Worm (Caenorhabditis elegans) whole organism, dauer: ENCODE results near the gene H23N18.5.

Experiments
- unc-62 ChIP-seq: sonication (generic microtip); optimal IDR thresholded peaks from 2 replicates; lab custom pipeline; 2017; ENCODE audit warnings: missing biosample characterization, missing genetic modification reagents, missing genetic modification characterization

Gene H23N18.5

ce11 chrV:4912313-4912712 lies at the start of gene H23N18.5:
Gene H23N18.5, minus strand, starts transcription at chrV:4912381.
- TF ChIP-seq unc-62 (GFP tag; lab: Kevin White, UChicago): no peak

ce11 chrV:4960686-4961085 lies 48.5 kb upstream of the H23N18.5 start:
- no peak for TF ChIP-seq unc-62 (GFP tag; lab: Kevin White, UChicago)

ce11 chrV:4957619-4958018 lies 45.4 kb upstream of the H23N18.5 start:
- TF ChIP-seq unc-62 (GFP tag; lab: Kevin White, UChicago): no peak

DNA sequence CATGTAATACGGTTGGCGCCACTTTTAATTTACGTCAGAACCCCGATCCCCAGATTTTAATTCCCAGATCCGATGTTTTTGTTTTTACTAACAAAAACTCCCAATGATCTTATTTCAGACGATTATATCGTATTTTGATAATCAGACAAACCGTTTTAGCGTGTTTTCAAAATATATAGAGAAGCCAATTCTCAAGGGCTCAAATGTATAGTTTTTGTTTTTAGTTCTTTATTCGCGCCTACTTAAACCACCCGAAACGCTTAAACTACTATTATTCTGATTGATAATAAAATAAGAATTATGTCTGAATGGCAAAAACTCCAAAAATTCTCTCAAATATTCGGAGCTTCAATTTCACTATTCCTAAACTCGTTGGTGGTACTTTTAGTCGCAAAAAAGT lies 44.3 kb upstream of the H23N18.5 start, which contains the start of gene str-208:
str-208 (plus strand) TSS at position 301 of the 400 bp plus-strand sequence.
- no peak for TF ChIP-seq unc-62 (GFP tag; lab: Kevin White, UChicago)

ce11 chrV:4951434-4951833 lies 39.3 kb upstream of the H23N18.5 start, which contains the start of gene str-207:
Gene str-207, plus strand, starts transcription at chrV:4951734.
- no peak for TF ChIP-seq unc-62 (GFP tag; lab: Kevin White, UChicago)

DNA sequence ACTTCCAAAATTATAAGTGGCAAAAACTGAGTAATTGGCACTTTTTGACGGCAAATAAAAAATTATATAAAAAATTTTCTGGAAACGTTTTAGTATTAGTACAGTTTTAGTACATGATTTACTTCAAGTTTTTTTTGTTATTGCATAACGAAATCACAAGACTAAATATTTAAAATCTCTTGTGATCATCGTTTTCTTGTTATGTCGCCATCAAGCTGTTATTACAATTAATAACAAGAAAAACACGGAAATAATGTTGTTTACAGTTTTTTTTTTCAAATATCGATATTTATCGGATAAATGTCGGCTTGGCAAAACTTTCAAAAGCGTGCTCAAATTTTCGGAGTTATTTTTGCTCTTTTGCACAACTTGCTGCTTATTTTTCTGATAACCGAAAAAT lies 36.5 kb upstream of the H23N18.5 start, which contains the start of gene str-209:
str-209 (plus strand) TSS at position 301 of the 400 bp plus-strand sequence.
- no peak for TF ChIP-seq unc-62 (GFP tag; lab: Kevin White, UChicago)

ce11 chrV:4944219-4944618 lies 32.0 kb upstream of the H23N18.5 start, which contains the start of gene str-211:
Gene str-211, minus strand, starts transcription at chrV:4944319.
- no peak for TF ChIP-seq unc-62 (GFP tag; lab: Kevin White, UChicago)

- no peak for TF ChIP-seq unc-62 (GFP tag; lab: Kevin White, UChicago)
Measured at ce11 chrV:4937337-4937736, 25.2 kb upstream of the H23N18.5 start.

DNA sequence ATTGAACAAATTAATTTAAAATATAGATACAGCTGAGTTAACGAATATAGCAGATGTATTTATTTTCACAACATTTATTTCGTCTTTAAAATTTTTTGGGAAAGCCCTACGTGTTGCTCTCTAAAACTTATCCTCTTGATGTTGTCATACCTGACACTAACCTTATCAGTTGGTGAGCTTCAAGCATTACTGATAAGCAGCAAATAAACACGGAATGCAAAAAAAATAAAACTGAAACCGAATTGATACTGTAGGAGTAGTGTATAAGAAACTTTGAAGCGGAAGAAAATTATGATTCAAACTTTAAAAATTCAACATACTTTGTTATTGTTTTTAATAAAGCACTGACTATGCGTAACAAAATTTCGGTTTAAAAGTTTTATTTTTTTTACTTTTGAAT lies 22.9 kb upstream of the H23N18.5 start:
- no peak for TF ChIP-seq unc-62 (GFP tag; lab: Kevin White, UChicago)

DNA sequence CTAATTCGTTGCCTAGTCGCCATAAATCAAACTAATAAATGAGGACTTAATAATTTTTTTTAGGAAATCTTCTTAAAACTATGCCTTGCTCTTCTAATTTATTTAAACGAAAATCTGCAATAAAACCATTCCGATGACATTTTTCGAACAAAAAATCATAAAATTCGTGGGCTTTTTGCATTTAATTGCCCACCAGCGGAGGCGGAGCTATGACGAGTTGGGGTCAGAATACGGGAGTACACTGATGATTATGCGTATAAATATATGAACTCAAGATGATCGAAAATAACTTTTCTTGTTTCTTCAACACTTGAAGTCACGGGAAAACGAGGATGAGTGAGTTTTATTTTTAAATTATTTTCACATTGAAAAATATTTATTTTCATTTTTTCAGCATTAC lies 22.2 kb upstream of the H23N18.5 start, which contains the start of gene catp-2:
catp-2 (plus strand) TSS at position 301 of the 400 bp plus-strand sequence.
- TF ChIP-seq unc-62 (GFP tag; lab: Kevin White, UChicago): no peak

ce11 chrV:4933268-4933667 lies 21.1 kb upstream of the H23N18.5 start:
- no peak for TF ChIP-seq unc-62 (GFP tag; lab: Kevin White, UChicago)

DNA sequence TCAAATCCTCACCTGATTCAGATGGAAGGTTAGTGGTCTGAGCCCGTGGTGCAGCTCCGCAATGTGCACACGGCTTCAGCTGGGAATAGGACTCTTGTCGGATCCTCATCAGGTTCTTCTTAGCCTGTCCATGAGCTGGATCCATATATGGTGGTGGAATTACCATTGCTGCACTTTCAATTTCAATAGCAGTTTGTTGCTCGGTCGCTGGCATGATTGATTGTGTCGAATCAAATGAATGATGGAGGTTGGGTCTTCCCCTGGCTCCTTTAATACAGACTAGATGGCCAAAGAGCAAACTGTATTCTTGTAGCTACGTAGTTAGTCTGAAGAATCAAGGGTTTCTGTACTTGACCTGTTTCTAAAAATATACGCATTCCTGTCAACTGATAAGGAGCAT lies 20.6 kb upstream of the H23N18.5 start, which contains the start of gene C02E7.10:
C02E7.10 (minus strand) TSS at position 232 of the 400 bp plus-strand sequence.
- TF ChIP-seq unc-62 (GFP tag; lab: Kevin White, UChicago): no peak

DNA sequence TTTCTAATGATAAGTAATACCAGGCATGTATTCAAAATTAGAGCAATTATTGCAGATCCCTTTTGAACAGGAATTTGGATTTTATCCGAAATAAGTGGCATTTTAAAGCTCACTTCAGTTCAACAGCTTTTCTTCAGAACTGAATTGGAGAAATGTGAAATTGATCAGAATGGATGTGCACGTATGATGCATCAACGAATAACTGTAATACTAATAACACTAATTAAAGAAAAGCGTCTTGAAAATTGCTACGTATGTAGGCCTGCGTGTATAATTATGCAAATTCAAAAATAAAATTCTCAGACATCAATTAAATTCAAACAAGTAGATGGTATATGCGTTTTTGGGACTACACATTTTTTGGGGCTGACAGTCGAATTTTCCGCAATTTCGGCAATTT lies 17.7 kb upstream of the H23N18.5 start, which contains the start of gene str-205:
str-205 (minus strand) TSS at position 101 of the 400 bp plus-strand sequence.
- no peak for TF ChIP-seq unc-62 (GFP tag; lab: Kevin White, UChicago)

DNA sequence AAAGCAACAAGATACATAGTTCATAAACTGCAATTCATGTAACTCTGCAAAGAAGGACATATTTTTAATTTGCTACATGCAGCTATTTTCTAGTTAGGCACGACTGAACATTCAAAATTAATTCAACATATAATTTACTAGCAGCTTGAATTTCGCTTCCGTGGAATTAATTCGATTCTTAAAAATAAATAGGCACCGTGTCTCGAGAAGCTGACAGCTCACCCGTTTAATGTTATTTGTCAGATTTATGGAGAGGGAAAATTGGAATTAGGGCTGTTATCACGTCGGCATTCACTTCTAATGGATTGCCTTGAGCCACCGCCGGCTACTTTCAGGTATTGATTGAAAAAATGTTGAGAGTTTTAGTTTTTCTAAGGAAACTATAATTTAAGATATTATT lies 14.2 kb upstream of the H23N18.5 start, which contains the start of gene srh-21:
srh-21 (plus strand) TSS at position 301 of the 400 bp plus-strand sequence.
- TF ChIP-seq unc-62 (GFP tag; lab: Kevin White, UChicago): no peak

ce11 chrV:4924618-4925017 lies 12.4 kb upstream of the H23N18.5 start, which contains the start of gene srh-20:
Gene srh-20, plus strand, starts transcription at chrV:4924918.
- no peak for TF ChIP-seq unc-62 (GFP tag; lab: Kevin White, UChicago)

DNA sequence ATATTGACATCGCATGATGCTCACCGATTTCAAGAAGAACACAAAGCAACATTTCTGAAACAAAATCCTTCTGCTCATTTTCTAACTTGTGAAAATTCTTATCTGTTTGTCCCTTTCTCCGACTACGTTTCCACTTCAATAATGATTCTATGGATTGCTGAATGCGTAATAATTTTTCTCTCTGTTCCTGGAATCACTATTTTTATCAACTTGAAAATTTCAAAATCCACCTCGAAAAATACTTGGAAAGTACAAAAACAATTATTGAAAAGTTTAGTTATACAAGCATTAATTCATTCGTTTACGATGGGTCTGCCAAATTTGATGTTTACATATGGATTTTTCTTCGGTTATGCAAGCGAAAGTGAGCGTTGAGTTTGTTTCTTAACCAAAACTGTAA lies 9.8 kb upstream of the H23N18.5 start, which contains the start of gene srh-22:
srh-22 (plus strand) TSS at position 301 of the 400 bp plus-strand sequence.
- no peak for TF ChIP-seq unc-62 (GFP tag; lab: Kevin White, UChicago)

DNA sequence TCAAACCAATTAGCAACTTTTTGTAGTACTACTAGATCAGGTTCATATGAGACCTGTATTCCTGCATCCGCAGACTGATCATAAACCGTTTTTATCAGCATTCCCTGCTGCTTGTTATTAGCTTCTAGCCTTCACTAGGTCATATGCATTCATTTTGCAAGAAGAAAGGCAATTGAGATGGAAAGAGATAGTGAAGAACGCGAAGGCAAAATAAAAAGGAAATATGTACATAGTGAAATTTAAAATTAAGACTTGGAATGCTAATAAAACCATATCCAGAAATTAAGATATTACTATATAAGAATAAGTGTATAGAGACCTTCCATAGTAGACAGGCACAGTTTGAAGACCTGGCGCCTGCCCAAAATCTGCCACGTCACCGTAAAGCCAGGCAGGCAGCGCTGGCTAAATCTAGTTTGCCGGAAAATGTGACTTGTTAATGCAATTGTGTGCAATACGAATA lies 8.5 kb upstream of the H23N18.5 start, which contains the start of the genes C02E7.8 and srh-23:
C02E7.8 (minus strand) TSS at position 101 of the 463 bp plus-strand sequence.
srh-23 (plus strand) TSS at position 413 of the 463 bp plus-strand sequence.
- no peak for TF ChIP-seq unc-62 (GFP tag; lab: Kevin White, UChicago)
